Worm (Caenorhabditis elegans) whole organism, midembryonic: ENCODE measurements around the gene basl-1.

Experiments
- T22C8.4 ChIP-seq: fragments of 200-800 bp; sonication (Bioruptor generic); IDR thresholded peaks from 2 replicates; pipeline ENCODE4 v1.3.6; 2022; ENCODE audit warnings: missing genetic modification characterization, missing compliant biosample characterization
- cog-1 ChIP-seq: sonication (generic microtip); optimal IDR thresholded peaks from 2 replicates; lab custom pipeline; 2016; ENCODE audit warnings: missing genetic modification characterization, missing compliant biosample characterization
- flt-1 ChIP-seq: fragments of 200-800 bp; sonication (Bioruptor generic); IDR thresholded peaks from 2 replicates; pipeline ENCODE4 v1.3.6; 2022; ENCODE audit warnings: missing genetic modification characterization, missing compliant biosample characterization
- klf-2 ChIP-seq: fragments of 200-800 bp; sonication (Bioruptor generic); conservative IDR thresholded peaks from 2 replicates; pipeline ENCODE4 v1.3.6; 2022; ENCODE audit warnings: missing genetic modification reagents, missing genetic modification characterization, missing compliant biosample characterization
- med-1 ChIP-seq: sonication (generic microtip); optimal IDR thresholded peaks from 2 replicates; lab custom pipeline; 2017; ENCODE audit warnings: missing genetic modification characterization, mild to moderate bottlenecking, missing compliant biosample characterization, antibody characterized with exemption, missing genetic modification reagents; ENCODE audit not compliant: insufficient read depth
- ref-1 ChIP-seq: fragments of 200-800 bp; sonication (Bioruptor generic); conservative IDR thresholded peaks from 2 replicates; pipeline ENCODE4 v1.3.6; 2022; ENCODE audit warnings: missing genetic modification reagents, missing genetic modification characterization, missing compliant biosample characterization
- tab-1 ChIP-seq: fragments of 200-800 bp; sonication (Bioruptor generic); IDR thresholded peaks from 2 replicates; pipeline ENCODE4 v1.3.6; 2022; ENCODE audit warnings: missing genetic modification characterization, missing compliant biosample characterization
- ztf-23 ChIP-seq: fragments of 200-800 bp; sonication (Bioruptor generic); IDR thresholded peaks from 2 replicates; pipeline ENCODE4 v1.3.6; 2022; ENCODE audit warnings: missing genetic modification reagents, missing genetic modification characterization, missing compliant biosample characterization
- ztf-29 ChIP-seq: fragments of 200-800 bp; sonication (Bioruptor generic); IDR thresholded peaks from 2 replicates; pipeline ENCODE4 v1.3.6; 2022; ENCODE audit warnings: missing genetic modification reagents, missing genetic modification characterization, missing compliant biosample characterization

The basl-1 gene

ce11 chrIII:5614648-5615047, at the start of gene basl-1:
basl-1 (plus strand) TSS chrIII:5614948.
- TF ChIP-seq cog-1 (tag; lab: Kevin White, UChicago) (no peak), tab-1 (GFP tag; lab: Robert Waterston, UW) (no peak), med-1 (GFP tag; lab: Kevin White, UChicago) (no peak), T22C8.4 (GFP tag; lab: Robert Waterston, UW) (no peak), flt-1 (GFP tag; lab: Robert Waterston, UW) (no peak), klf-2 (GFP tag; lab: Robert Waterston, UW) (no peak), ref-1 (no peak), ztf-29 (GFP tag; lab: Robert Waterston, UW) (no peak), ztf-23 (GFP tag; lab: Robert Waterston, UW) (no peak)

ce11 chrIII:5565699-5566098, 49.0 kb upstream of the basl-1 start:
- no peak for TF ChIP-seq ztf-23 (GFP tag; lab: Robert Waterston, UW)
- no peak for TF ChIP-seq ref-1
- TF ChIP-seq klf-2 (GFP tag; lab: Robert Waterston, UW), result no peak
- TF ChIP-seq cog-1 (tag; lab: Kevin White, UChicago), result no peak
- no peak for TF ChIP-seq ztf-29 (GFP tag; lab: Robert Waterston, UW)
- no peak for TF ChIP-seq tab-1 (GFP tag; lab: Robert Waterston, UW)
- no peak for TF ChIP-seq med-1 (GFP tag; lab: Kevin White, UChicago)
- no peak for TF ChIP-seq T22C8.4 (GFP tag; lab: Robert Waterston, UW)
- TF ChIP-seq flt-1 (GFP tag; lab: Robert Waterston, UW), result no peak

ce11 chrIII:5566496-5566895, 48.3 kb upstream of the basl-1 start:
- TF ChIP-seq cog-1 (tag; lab: Kevin White, UChicago) (no peak), T22C8.4 (GFP tag; lab: Robert Waterston, UW) (no peak), ztf-23 (GFP tag; lab: Robert Waterston, UW) (peak; percentile 44; the same call in 1 of the 2 replicates), klf-2 (GFP tag; lab: Robert Waterston, UW) (no peak)

- TF ChIP-seq tab-1 (GFP tag; lab: Robert Waterston, UW), result 0 out of 2 replicates have a peak, but pooled peaks have one; percentile 59
- TF ChIP-seq cog-1 (tag; lab: Kevin White, UChicago), result no peak
Measured at ce11 chrIII:5568265-5568664, 46.5 kb upstream of the basl-1 start.

ce11 chrIII:5568679-5569078, 46.1 kb upstream of the basl-1 start, which contains the start of gene nspb-12:
nspb-12 (minus strand) TSS chrIII:5568779.
- no peak for TF ChIP-seq tab-1 (GFP tag; lab: Robert Waterston, UW)
- no peak for TF ChIP-seq ztf-23 (GFP tag; lab: Robert Waterston, UW)
- TF ChIP-seq ztf-29 (GFP tag; lab: Robert Waterston, UW), result no peak
- TF ChIP-seq klf-2 (GFP tag; lab: Robert Waterston, UW), result no peak
- TF ChIP-seq ref-1, result no peak
- TF ChIP-seq med-1 (GFP tag; lab: Kevin White, UChicago), result no peak
- TF ChIP-seq cog-1 (tag; lab: Kevin White, UChicago), result no peak
- TF ChIP-seq flt-1 (GFP tag; lab: Robert Waterston, UW), result no peak

ce11 chrIII:5570814-5571443, 43.8 kb upstream of the basl-1 start:
- TF ChIP-seq ztf-23 (GFP tag; lab: Robert Waterston, UW), result no peak
- TF ChIP-seq klf-2 (GFP tag; lab: Robert Waterston, UW), result no peak
- no peak for TF ChIP-seq T22C8.4 (GFP tag; lab: Robert Waterston, UW)
- no peak for TF ChIP-seq flt-1 (GFP tag; lab: Robert Waterston, UW)
- TF ChIP-seq med-1 (GFP tag; lab: Kevin White, UChicago), result no peak
- TF ChIP-seq ztf-29 (GFP tag; lab: Robert Waterston, UW), result no peak
- no peak for TF ChIP-seq tab-1 (GFP tag; lab: Robert Waterston, UW)
- no peak for TF ChIP-seq ref-1
- TF ChIP-seq cog-1 (tag; lab: Kevin White, UChicago), result no peak

ce11 chrIII:5572806-5573205, 41.9 kb upstream of the basl-1 start:
- TF ChIP-seq med-1 (GFP tag; lab: Kevin White, UChicago), result no peak
- TF ChIP-seq ztf-23 (GFP tag; lab: Robert Waterston, UW), result no peak
- no peak for TF ChIP-seq T22C8.4 (GFP tag; lab: Robert Waterston, UW)
- no peak for TF ChIP-seq cog-1 (tag; lab: Kevin White, UChicago)
- TF ChIP-seq ztf-29 (GFP tag; lab: Robert Waterston, UW), result no peak
- no peak for TF ChIP-seq klf-2 (GFP tag; lab: Robert Waterston, UW)
- no peak for TF ChIP-seq flt-1 (GFP tag; lab: Robert Waterston, UW)
- no peak for TF ChIP-seq tab-1 (GFP tag; lab: Robert Waterston, UW)
- TF ChIP-seq ref-1, result no peak

ce11 chrIII:5573694-5574093, 41.1 kb upstream of the basl-1 start, which contains the start of gene molo-1:
molo-1 (plus strand) TSS chrIII:5573994.
- no peak for TF ChIP-seq ztf-23 (GFP tag; lab: Robert Waterston, UW)
- TF ChIP-seq med-1 (GFP tag; lab: Kevin White, UChicago), result no peak
- TF ChIP-seq tab-1 (GFP tag; lab: Robert Waterston, UW), result no peak
- no peak for TF ChIP-seq flt-1 (GFP tag; lab: Robert Waterston, UW)
- no peak for TF ChIP-seq cog-1 (tag; lab: Kevin White, UChicago)
- TF ChIP-seq ztf-29 (GFP tag; lab: Robert Waterston, UW), result no peak
- TF ChIP-seq T22C8.4 (GFP tag; lab: Robert Waterston, UW), result no peak
- no peak for TF ChIP-seq klf-2 (GFP tag; lab: Robert Waterston, UW)
- no peak for TF ChIP-seq ref-1

- no peak for TF ChIP-seq T22C8.4 (GFP tag; lab: Robert Waterston, UW)
- no peak for TF ChIP-seq ztf-23 (GFP tag; lab: Robert Waterston, UW)
- TF ChIP-seq cog-1 (tag; lab: Kevin White, UChicago), result no peak
- no peak for TF ChIP-seq ztf-29 (GFP tag; lab: Robert Waterston, UW)
Measured at ce11 chrIII:5581049-5581448, 33.7 kb upstream of the basl-1 start, which contains the start of gene F56D2.5. F56D2.5 (minus strand) TSS chrIII:5581419.
